Worm (Caenorhabditis elegans) whole organism, L4 larva: ENCODE measurements around the gene lgc-31.
A peak's percentile ranks its signal among the peaks of the same experiment; 100 is the strongest.

Source experiments
- D1046.2 ChIP-seq: fragments of 200-800 bp; sonication (Bioruptor generic); IDR thresholded peaks from 2 replicates; pipeline ENCODE4 v1.3.6; 2022; ENCODE audit warnings: missing genetic modification characterization, missing compliant biosample characterization
- F37D6.2 ChIP-seq: sonication (generic microtip); optimal IDR thresholded peaks from 2 replicates; lab custom pipeline; 2016; ENCODE audit warnings: mild to moderate bottlenecking, missing genetic modification characterization, missing compliant biosample characterization
- F49E8.2 ChIP-seq: sonication (generic microtip); optimal IDR thresholded peaks from 2 replicates; lab custom pipeline; 2016; ENCODE audit warnings: missing compliant biosample characterization, mild to moderate bottlenecking, missing genetic modification characterization, borderline replicate concordance
- Y5F2A.4 ChIP-seq: fragments of 200-800 bp; sonication (Bioruptor generic); optimal IDR thresholded peaks from 2 replicates; lab custom pipeline; 2018; ENCODE audit warnings: mild to moderate bottlenecking, missing genetic modification characterization, missing compliant biosample characterization
- Y75B8A.6 ChIP-seq: fragments of 200-800 bp; sonication (Bioruptor generic); IDR thresholded peaks from 2 replicates; pipeline ENCODE4 v1.3.6; 2022; ENCODE audit warnings: missing genetic modification reagents, missing genetic modification characterization, missing compliant biosample characterization
- aly-2 ChIP-seq: sonication (generic microtip); optimal IDR thresholded peaks from 2 replicates; lab custom pipeline; 2018; ENCODE audit warnings: missing biosample characterization, missing genetic modification characterization
- ceh-32 ChIP-seq: sonication (generic microtip); optimal IDR thresholded peaks from 2 replicates; lab custom pipeline; 2016; ENCODE audit warnings: mild to moderate bottlenecking, missing genetic modification characterization, missing compliant biosample characterization; ENCODE audit not compliant: poor library complexity
- ceh-62 ChIP-seq: sonication (generic microtip); optimal IDR thresholded peaks from 2 replicates; lab custom pipeline; 2017; ENCODE audit warnings: missing biosample characterization, missing genetic modification characterization
- ces-1 ChIP-seq: fragments of 150-350 bp; sonication (generic microtip); optimal IDR thresholded peaks from 4 replicates; lab custom pipeline; 2014; ENCODE audit warnings: missing biosample characterization, missing genetic modification reagents, missing genetic modification characterization
- cey-2 ChIP-seq: sonication (generic microtip); optimal IDR thresholded peaks from 3 replicates; lab custom pipeline; 2017; ENCODE audit warnings: missing genetic modification characterization, mild to moderate bottlenecking, missing compliant biosample characterization, antibody characterized with exemption, borderline replicate concordance; ENCODE audit not compliant: insufficient read depth
- ctbp-1 ChIP-seq: fragments of 200-800 bp; sonication (Bioruptor generic); IDR thresholded peaks from 2 replicates; pipeline ENCODE4 v1.3.6; 2022; ENCODE audit warnings: missing genetic modification reagents, missing genetic modification characterization, missing compliant biosample characterization
- daf-12 ChIP-seq: fragments of 150-350 bp; optimal IDR thresholded peaks from 2 replicates; lab custom pipeline; 2014; ENCODE audit warnings: missing biosample characterization, missing genetic modification reagents, missing genetic modification characterization
- daf-19 ChIP-seq: fragments of 200-800 bp; sonication (Bioruptor generic); conservative IDR thresholded peaks from 2 replicates; pipeline ENCODE4 v1.3.6; 2022; ENCODE audit warnings: missing genetic modification characterization, missing compliant biosample characterization
- daf-8 ChIP-seq: fragments of 200-800 bp; sonication (Bioruptor generic); IDR thresholded peaks from 2 replicates; pipeline ENCODE4 v1.3.6; 2022; ENCODE audit warnings: missing genetic modification characterization, missing compliant biosample characterization
- dpl-1 ChIP-seq: fragments of 150-350 bp; optimal IDR thresholded peaks from 2 replicates; lab custom pipeline; 2014; ENCODE audit warnings: missing biosample characterization, missing genetic modification reagents, missing genetic modification characterization
- duxl-1 ChIP-seq: sonication (generic microtip); optimal IDR thresholded peaks from 2 replicates; lab custom pipeline; 2016; ENCODE audit warnings: mild to moderate bottlenecking, missing genetic modification characterization, moderate library complexity, missing compliant biosample characterization; ENCODE audit not compliant: poor library complexity
- dve-1 ChIP-seq: sonication (generic microtip); optimal IDR thresholded peaks from 2 replicates; lab custom pipeline; 2017; ENCODE audit warnings: antibody characterized with exemption, mild to moderate bottlenecking, missing genetic modification characterization, missing compliant biosample characterization; ENCODE audit not compliant: insufficient read depth
- hlh-30 ChIP-seq: sonication (generic microtip); optimal IDR thresholded peaks from 2 replicates; lab custom pipeline; 2017; ENCODE audit warnings: antibody characterized with exemption, mild to moderate bottlenecking, missing genetic modification characterization, missing compliant biosample characterization; ENCODE audit not compliant: insufficient read depth
- jun-1 ChIP-seq: fragments of 150-350 bp; optimal IDR thresholded peaks from 2 replicates; lab custom pipeline; 2014; ENCODE audit warnings: missing biosample characterization, missing genetic modification reagents, missing genetic modification characterization
- lin-15B ChIP-seq: fragments of 150-350 bp; sonication (generic microtip); optimal IDR thresholded peaks from 3 replicates; lab custom pipeline; 2014; ENCODE audit warnings: missing biosample characterization, missing genetic modification characterization
- lin-29 ChIP-seq: fragments of 200-800 bp; sonication (Bioruptor generic); IDR thresholded peaks from 2 replicates; pipeline ENCODE4 v1.3.6; 2022; ENCODE audit warnings: missing genetic modification reagents, missing genetic modification characterization, missing compliant biosample characterization
- lsy-2 ChIP-seq, 2 experiments: fragments of 150-350 bp in 1 of 2; sonication (generic microtip) in 1 of 2; optimal IDR thresholded peaks; 2 replicates each; lab custom pipeline; 2014 to 2017; ENCODE audit warnings: missing biosample characterization in 2 of 2, missing genetic modification characterization in 2 of 2
- mdl-1 ChIP-seq, 2 experiments: fragments of 150-350 bp in 1 of 2; sonication (generic microtip) in 1 of 2; optimal IDR thresholded peaks; 2 replicates each; lab custom pipeline; 2014 to 2017; ENCODE audit warnings: missing biosample characterization in 2 of 2, missing genetic modification characterization in 2 of 2
- mdt-29 ChIP-seq: fragments of 200-800 bp; sonication (Bioruptor generic); IDR thresholded peaks from 2 replicates; pipeline ENCODE4 v1.3.6; 2022; ENCODE audit warnings: missing genetic modification reagents, missing genetic modification characterization, missing compliant biosample characterization
- mep-1 ChIP-seq: fragments of 150-350 bp; sonication (generic microtip); optimal IDR thresholded peaks from 3 replicates; lab custom pipeline; 2014; ENCODE audit warnings: missing biosample characterization, missing genetic modification characterization
- mxl-2 ChIP-seq: fragments of 200-800 bp; sonication (Bioruptor generic); conservative IDR thresholded peaks from 2 replicates; pipeline ENCODE4 v1.3.6; 2022; ENCODE audit warnings: missing genetic modification reagents, missing genetic modification characterization, missing compliant biosample characterization
- mxl-3 ChIP-seq: fragments of 200-800 bp; sonication (Bioruptor generic); optimal IDR thresholded peaks from 2 replicates; lab custom pipeline; 2018; ENCODE audit warnings: mild to moderate bottlenecking, missing genetic modification characterization, missing compliant biosample characterization
- nhr-10 ChIP-seq: fragments of 150-350 bp; optimal IDR thresholded peaks from 2 replicates; lab custom pipeline; 2014; ENCODE audit warnings: missing biosample characterization, missing genetic modification characterization
- nhr-11 ChIP-seq: fragments of 150-350 bp; optimal IDR thresholded peaks from 2 replicates; lab custom pipeline; 2014; ENCODE audit warnings: missing biosample characterization, missing genetic modification characterization
- nhr-111 ChIP-seq: fragments of 200-800 bp; sonication (Bioruptor generic); optimal IDR thresholded peaks from 2 replicates; lab custom pipeline; 2018; ENCODE audit warnings: mild to moderate bottlenecking, missing genetic modification characterization, missing compliant biosample characterization
- nhr-237 ChIP-seq: sonication (generic microtip); optimal IDR thresholded peaks from 2 replicates; lab custom pipeline; 2017; ENCODE audit warnings: missing biosample characterization, missing genetic modification characterization
- nhr-28 ChIP-seq: fragments of 150-350 bp; optimal IDR thresholded peaks from 2 replicates; lab custom pipeline; 2014; ENCODE audit warnings: missing biosample characterization, missing genetic modification characterization
- nhr-41 ChIP-seq: fragments of 200-800 bp; sonication (Bioruptor generic); IDR thresholded peaks from 2 replicates; pipeline ENCODE4 v1.3.6; 2022; ENCODE audit warnings: missing genetic modification reagents, missing genetic modification characterization, missing compliant biosample characterization
- nhr-42 ChIP-seq: fragments of 200-800 bp; sonication (Bioruptor generic); IDR thresholded peaks from 2 replicates; pipeline ENCODE4 v1.3.6; 2022; ENCODE audit warnings: missing genetic modification characterization, missing compliant biosample characterization
- nhr-48 ChIP-seq: sonication (generic microtip); optimal IDR thresholded peaks from 2 replicates; lab custom pipeline; 2016; ENCODE audit warnings: mild to moderate bottlenecking, missing genetic modification characterization, missing compliant biosample characterization
- nhr-76 ChIP-seq: fragments of 150-350 bp; optimal IDR thresholded peaks from 2 replicates; lab custom pipeline; 2014; ENCODE audit warnings: missing biosample characterization, missing genetic modification characterization
- nhr-77 ChIP-seq: fragments of 150-350 bp; optimal IDR thresholded peaks from 2 replicates; lab custom pipeline; 2014; ENCODE audit warnings: missing biosample characterization, missing genetic modification characterization
- pha-4 ChIP-seq, 2 experiments: fragments of 150-350 bp in 1 of 2; fragments of 200-800 bp in 1 of 2; sonication (Bioruptor generic) in 1 of 2; IDR thresholded peaks in 1 of 2; optimal IDR thresholded peaks in 1 of 2; 2 replicates each; pipeline versions ENCODE4 v1.3.6 to Lab custom; 2014 to 2022; ENCODE audit warnings: missing genetic modification characterization in 2 of 2, missing genetic modification reagents in 2 of 2, missing biosample characterization in 1 of 2, missing compliant biosample characterization in 1 of 2
- pqm-1 ChIP-seq: sonication (generic microtip); optimal IDR thresholded peaks from 2 replicates; lab custom pipeline; 2017; ENCODE audit warnings: missing biosample characterization, missing genetic modification characterization
- sdz-12 ChIP-seq: fragments of 200-800 bp; sonication (Bioruptor generic); optimal IDR thresholded peaks from 2 replicates; lab custom pipeline; 2018; ENCODE audit warnings: mild to moderate bottlenecking, missing genetic modification characterization, missing compliant biosample characterization
- set-16 ChIP-seq: fragments of 200-800 bp; sonication (Bioruptor generic); IDR thresholded peaks from 2 replicates; pipeline ENCODE4 v1.3.6; 2022; ENCODE audit warnings: missing genetic modification reagents, missing genetic modification characterization, missing compliant biosample characterization
- spr-1 ChIP-seq: sonication (generic microtip); optimal IDR thresholded peaks from 2 replicates; lab custom pipeline; 2016; ENCODE audit warnings: mild to moderate bottlenecking, missing genetic modification characterization, missing compliant biosample characterization
- spr-3 ChIP-seq: fragments of 200-800 bp; sonication (Bioruptor generic); optimal IDR thresholded peaks from 2 replicates; lab custom pipeline; 2018; ENCODE audit warnings: mild to moderate bottlenecking, missing genetic modification characterization, missing compliant biosample characterization
- unc-130 ChIP-seq: sonication (generic microtip); optimal IDR thresholded peaks from 2 replicates; lab custom pipeline; 2016; ENCODE audit warnings: missing genetic modification reagents, missing genetic modification characterization, missing compliant biosample characterization
- unc-39 ChIP-seq: sonication (generic microtip); optimal IDR thresholded peaks from 2 replicates; lab custom pipeline; 2017; ENCODE audit warnings: missing biosample characterization, missing genetic modification characterization
- vab-7 ChIP-seq: fragments of 200-800 bp; sonication (Bioruptor generic); IDR thresholded peaks from 2 replicates; pipeline ENCODE4 v1.3.6; 2022; ENCODE audit warnings: missing genetic modification reagents, missing genetic modification characterization, missing compliant biosample characterization
- zip-2 ChIP-seq: fragments of 150-350 bp; optimal IDR thresholded peaks from 2 replicates; lab custom pipeline; 2014; ENCODE audit warnings: missing biosample characterization, missing genetic modification characterization
- ztf-11 ChIP-seq: fragments of 150-350 bp; optimal IDR thresholded peaks from 2 replicates; lab custom pipeline; 2014; ENCODE audit warnings: missing biosample characterization, missing genetic modification characterization
- ztf-7 ChIP-seq: fragments of 150-350 bp; optimal IDR thresholded peaks from 2 replicates; lab custom pipeline; 2014; ENCODE audit warnings: missing biosample characterization, missing genetic modification characterization

The lgc-31 gene

DNA sequence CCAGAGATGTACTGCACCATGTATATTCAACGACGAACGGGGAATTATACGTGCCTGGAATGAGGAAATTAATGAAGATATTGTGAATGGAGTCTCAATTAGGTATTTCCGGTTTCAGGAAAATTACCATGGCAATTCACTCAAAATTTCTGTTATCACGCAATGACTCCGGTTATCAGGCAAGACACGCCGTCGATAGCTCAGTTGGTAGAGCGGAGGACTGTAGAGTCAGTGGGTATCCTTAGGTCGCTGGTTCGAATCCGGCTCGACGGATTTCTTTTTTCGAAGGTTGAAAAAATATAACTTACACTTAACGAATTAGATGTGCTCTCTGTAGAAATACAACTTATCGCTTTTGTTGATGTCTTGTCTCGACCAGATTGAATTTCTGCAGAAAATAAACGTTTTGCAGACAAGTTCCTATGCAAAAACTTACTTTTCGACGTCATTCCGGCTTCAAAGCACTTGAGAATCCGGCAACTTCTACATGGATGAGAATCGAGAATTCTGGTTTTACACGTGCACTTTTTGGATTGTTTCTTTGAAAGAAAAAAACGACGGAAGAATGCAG lies 41.2 kb downstream of the lgc-31 start (continued):
- TF ChIP-seq unc-130 (GFP tag; lab: Kevin White, UChicago), result no peak
- TF ChIP-seq set-16 (GFP tag; lab: Robert Waterston, UW), result no peak
- TF ChIP-seq mdl-1 (tag; optimal IDR thresholded peaks at IDR 0.05; lab: Kevin White, UChicago), result no peak
- TF ChIP-seq daf-8 (GFP tag; lab: Robert Waterston, UW), result no peak
- TF ChIP-seq ztf-7 (tag; lab: Kevin White, UChicago), result no peak
- TF ChIP-seq sdz-12 (GFP tag; lab: Kevin White, UChicago), result no peak
- TF ChIP-seq nhr-42 (GFP tag; lab: Robert Waterston, UW), result no peak
- TF ChIP-seq F49E8.2 (tag; lab: Kevin White, UChicago), result no peak
- TF ChIP-seq mep-1, result no peak
- TF ChIP-seq jun-1 (tag; lab: Kevin White, UChicago), result no peak
- TF ChIP-seq ceh-62 (tag; lab: Kevin White, UChicago), result no peak
- TF ChIP-seq ztf-11 (tag; lab: Kevin White, UChicago), result no peak

DNA sequence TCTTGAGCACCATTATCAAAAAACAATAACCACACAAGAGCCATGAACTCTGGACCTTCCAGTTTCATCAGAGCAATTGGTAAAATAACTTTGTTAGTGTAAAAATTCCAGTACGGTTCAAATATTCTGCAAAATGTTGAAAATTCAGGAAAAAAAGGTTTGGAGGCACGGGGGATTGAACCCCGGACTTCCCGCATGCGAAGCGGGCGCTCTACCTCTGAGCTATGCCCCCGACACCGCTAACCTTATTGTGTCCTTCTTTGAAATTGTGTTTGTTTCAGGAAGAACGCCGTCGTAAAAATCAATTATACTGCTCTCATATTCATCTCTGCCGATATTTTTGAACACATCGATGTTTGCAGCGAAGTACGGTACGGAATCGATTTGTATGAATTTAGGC lies 42.0 kb downstream of the lgc-31 start:
- TF ChIP-seq pha-4 (GFP tag; IDR thresholded peaks at IDR 0.05; lab: Robert Waterston, UW) (peak; percentile 13; the same call in 1 of the 2 replicates), pha-4 (tag; optimal IDR thresholded peaks at IDR 0.05; lab: Kevin White, UChicago) (no peak), daf-19 (GFP tag; lab: Robert Waterston, UW) (no peak), F37D6.2 (tag; lab: Kevin White, UChicago) (no peak), nhr-111 (GFP tag; lab: Kevin White, UChicago) (no peak), nhr-77 (tag; lab: Kevin White, UChicago) (no peak), mxl-2 (GFP tag; lab: Robert Waterston, UW) (no peak), vab-7 (GFP tag; lab: Robert Waterston, UW) (0 out of 2 replicates have a peak, but pooled peaks have one; percentile 28), lsy-2 (tag; optimal IDR thresholded peaks at IDR 0.05; lab: Kevin White, UChicago) (no peak), nhr-28 (tag; lab: Kevin White, UChicago) (no peak), ctbp-1 (no peak), unc-39 (tag; lab: Kevin White, UChicago) (no peak), mxl-3 (GFP tag; lab: Kevin White, UChicago) (no peak), lin-15B (tag; lab: Kevin White, UChicago) (no peak), ces-1 (GFP tag; lab: Kevin White, UChicago) (no peak), dpl-1 (GFP tag; lab: Kevin White, UChicago) (no peak), spr-1 (tag; lab: Kevin White, UChicago) (peak; percentile 36), nhr-41 (GFP tag; lab: Robert Waterston, UW) (no peak), nhr-11 (tag; lab: Kevin White, UChicago) (no peak), lin-29 (GFP tag; lab: Robert Waterston, UW) (no peak), dve-1 (peak; percentile 21), ztf-11 (tag; lab: Kevin White, UChicago) (no peak), cey-2 (tag; lab: Kevin White, UChicago) (no peak), hlh-30 (tag; lab: Kevin White, UChicago) (no peak), ceh-32 (no peak), mdt-29 (GFP tag; lab: Robert Waterston, UW) (no peak), D1046.2 (no peak), nhr-48 (tag; lab: Kevin White, UChicago) (no peak), pqm-1 (tag; lab: Kevin White, UChicago) (no peak), aly-2 (no peak), nhr-10 (tag; lab: Kevin White, UChicago) (no peak), spr-3 (GFP tag; lab: Kevin White, UChicago) (no peak), mep-1 (no peak), nhr-237 (tag; lab: Kevin White, UChicago) (no peak), nhr-76 (tag; lab: Kevin White, UChicago) (no peak), Y5F2A.4 (GFP tag; lab: Kevin White, UChicago) (no peak), daf-12 (tag; lab: Kevin White, UChicago) (no peak), duxl-1 (tag; lab: Kevin White, UChicago) (peak; percentile 14), zip-2 (tag; lab: Kevin White, UChicago) (no peak), Y75B8A.6 (peak; percentile 40; the same call in 1 of the 2 replicates)
